Worm (Caenorhabditis elegans) whole organism, late embryonic: Measurements from ENCODE around the gene rund-1.

ENCODE experiments used
- dmd-4 ChIP-seq: sonication (generic microtip); optimal IDR thresholded peaks from 2 replicates; lab custom pipeline; 2016; ENCODE audit warnings: borderline replicate concordance, missing genetic modification characterization, missing compliant biosample characterization
- unc-3 ChIP-seq, 2 experiments: fragments of 200-800 bp in 1 of 2; sonication (Bioruptor generic) in 1 of 2; sonication (generic microtip) in 1 of 2; conservative IDR thresholded peaks in 1 of 2; optimal IDR thresholded peaks in 1 of 2; 2 replicates each; pipeline versions ENCODE4 v1.3.6 to Lab custom; 2016 to 2022; ENCODE audit warnings: missing compliant biosample characterization in 2 of 2, missing genetic modification characterization in 2 of 2, missing genetic modification reagents in 1 of 2

The rund-1 gene

ce11 chrX:609553-609952 lies 52.0 kb downstream of the rund-1 start:
- no peak for TF ChIP-seq dmd-4 (tag; lab: Kevin White, UChicago)
- TF ChIP-seq unc-3 (GFP tag; conservative IDR thresholded peaks at IDR 0.05; lab: Robert Waterston, UW): no peak
- no peak for TF ChIP-seq unc-3 (tag; optimal IDR thresholded peaks at IDR 0.05; lab: Kevin White, UChicago)
